Worm (Caenorhabditis elegans) whole organism, L1 larva: ENCODE measurements around the gene T16G12.6.

Source experiments
- Y116A8C.19 ChIP-seq: sonication (generic microtip); optimal IDR thresholded peaks from 2 replicates; lab custom pipeline; 2016; ENCODE audit warnings: missing compliant biosample characterization, missing genetic modification characterization, borderline replicate concordance
- aha-1 ChIP-seq: fragments of 150-350 bp; optimal IDR thresholded peaks from 2 replicates; lab custom pipeline; 2014; ENCODE audit warnings: missing biosample characterization, missing genetic modification characterization
- blmp-1 ChIP-seq: fragments of 150-350 bp; optimal IDR thresholded peaks from 2 replicates; lab custom pipeline; 2014; ENCODE audit warnings: missing biosample characterization, missing genetic modification characterization
- ceh-8 ChIP-seq: fragments of 200-800 bp; sonication (Bioruptor generic); optimal IDR thresholded peaks from 2 replicates; lab custom pipeline; 2018; ENCODE audit warnings: mild to moderate bottlenecking, missing genetic modification characterization, moderate library complexity, missing compliant biosample characterization
- ces-1 ChIP-seq: fragments of 150-350 bp; optimal IDR thresholded peaks from 2 replicates; lab custom pipeline; 2014; ENCODE audit warnings: missing biosample characterization, missing genetic modification reagents, missing genetic modification characterization
- dpl-1 ChIP-seq, 3 experiments: fragments of 150-350 bp in 2 of 3; sonication (generic microtip) in 1 of 3; optimal IDR thresholded peaks; 2 replicates each; lab custom pipeline; 2014 to 2017; ENCODE audit warnings: missing biosample characterization in 3 of 3, missing genetic modification characterization in 3 of 3, missing genetic modification reagents in 3 of 3
- dsc-1 ChIP-seq: sonication (generic microtip); optimal IDR thresholded peaks from 2 replicates; lab custom pipeline; 2016; ENCODE audit warnings: mild to moderate bottlenecking, missing genetic modification characterization, missing compliant biosample characterization
- efl-1 ChIP-seq, 4 experiments: fragments of 150-350 bp; optimal IDR thresholded peaks in 3 of 4; peaks in 1 of 4; 1 replicate in 1 of 4; 2 replicates in 3 of 4; lab custom pipeline; 2014; ENCODE audit warnings: missing biosample characterization in 2 of 4, missing genetic modification characterization in 2 of 4, missing genetic modification reagents in 2 of 4
- efl-3 ChIP-seq: fragments of 200-800 bp; sonication (Bioruptor generic); optimal IDR thresholded peaks from 2 replicates; lab custom pipeline; 2018; ENCODE audit warnings: mild to moderate bottlenecking, missing genetic modification characterization, missing compliant biosample characterization
- egl-27 ChIP-seq, 2 experiments: fragments of 150-350 bp in 1 of 2; sonication (generic microtip); optimal IDR thresholded peaks; 3 replicates each; lab custom pipeline; 2017 to 2018; ENCODE audit warnings: missing biosample characterization in 2 of 2, missing genetic modification characterization in 2 of 2, missing genetic modification reagents in 2 of 2
- elt-2 ChIP-seq: sonication (generic microtip); optimal IDR thresholded peaks from 2 replicates; lab custom pipeline; 2016; ENCODE audit warnings: missing genetic modification characterization, mild to moderate bottlenecking, inconsistent platforms, missing compliant biosample characterization, missing genetic modification reagents
- ets-5 ChIP-seq: fragments of 200-800 bp; sonication (Bioruptor generic); IDR thresholded peaks from 2 replicates; pipeline ENCODE4 v1.3.6; 2022; ENCODE audit warnings: missing genetic modification characterization, missing compliant biosample characterization
- fkh-10 ChIP-seq: sonication (generic microtip); optimal IDR thresholded peaks from 2 replicates; lab custom pipeline; 2017; ENCODE audit warnings: missing biosample characterization, missing genetic modification reagents, missing genetic modification characterization
- fkh-8 ChIP-seq: sonication (generic microtip); optimal IDR thresholded peaks from 2 replicates; lab custom pipeline; 2016; ENCODE audit warnings: mild to moderate bottlenecking, missing genetic modification characterization, missing compliant biosample characterization
- fos-1 ChIP-seq: fragments of 150-350 bp; optimal IDR thresholded peaks from 2 replicates; lab custom pipeline; 2014; ENCODE audit warnings: missing biosample characterization, missing genetic modification characterization
- grh-1 ChIP-seq: fragments of 200-800 bp; sonication (Bioruptor generic); IDR thresholded peaks from 2 replicates; pipeline ENCODE4 v1.3.6; 2022; ENCODE audit warnings: missing genetic modification reagents, missing genetic modification characterization, missing compliant biosample characterization
- hlh-17 ChIP-seq: fragments of 200-800 bp; sonication (Bioruptor generic); optimal IDR thresholded peaks from 2 replicates; lab custom pipeline; 2018; ENCODE audit warnings: missing genetic modification characterization, mild to moderate bottlenecking, missing compliant biosample characterization, moderate library complexity, borderline replicate concordance
- hpl-2 ChIP-seq: fragments of 150-350 bp; optimal IDR thresholded peaks from 2 replicates; lab custom pipeline; 2014; ENCODE audit warnings: missing biosample characterization, missing genetic modification reagents, missing genetic modification characterization
- irx-1 ChIP-seq: sonication (generic microtip); optimal IDR thresholded peaks from 2 replicates; lab custom pipeline; 2016; ENCODE audit warnings: missing genetic modification characterization, missing compliant biosample characterization
- jun-1 ChIP-seq: fragments of 150-350 bp; optimal IDR thresholded peaks from 2 replicates; lab custom pipeline; 2014; ENCODE audit warnings: missing biosample characterization, missing genetic modification reagents, missing genetic modification characterization
- lin-13 ChIP-seq: fragments of 150-350 bp; optimal IDR thresholded peaks from 2 replicates; lab custom pipeline; 2014; ENCODE audit warnings: missing biosample characterization, missing genetic modification reagents, missing genetic modification characterization
- lin-14 ChIP-seq: fragments of 200-800 bp; sonication (Bioruptor generic); optimal IDR thresholded peaks from 2 replicates; lab custom pipeline; 2018; ENCODE audit warnings: mild to moderate bottlenecking, missing genetic modification characterization, moderate library complexity, missing compliant biosample characterization
- lin-15B ChIP-seq: fragments of 150-350 bp; sonication (generic microtip); optimal IDR thresholded peaks from 3 replicates; lab custom pipeline; 2014; ENCODE audit warnings: missing biosample characterization, missing genetic modification characterization
- lin-35 ChIP-seq, 2 experiments: fragments of 150-350 bp; optimal IDR thresholded peaks; 2 replicates each; lab custom pipeline; 2014; ENCODE audit warnings: missing biosample characterization in 2 of 2, missing genetic modification characterization in 2 of 2, missing genetic modification reagents in 2 of 2
- lin-39 ChIP-seq: fragments of 150-350 bp; optimal IDR thresholded peaks from 2 replicates; lab custom pipeline; 2014; ENCODE audit warnings: missing biosample characterization, missing genetic modification reagents, missing genetic modification characterization
- lir-3 ChIP-seq: sonication (generic microtip); optimal IDR thresholded peaks from 2 replicates; lab custom pipeline; 2016; ENCODE audit warnings: mild to moderate bottlenecking, missing genetic modification characterization, moderate library complexity, missing compliant biosample characterization; ENCODE audit not compliant: poor library complexity
- lsy-2 ChIP-seq, 2 experiments: fragments of 150-350 bp; optimal IDR thresholded peaks; 2 replicates each; lab custom pipeline; 2014; ENCODE audit warnings: missing biosample characterization in 2 of 2, missing genetic modification characterization in 2 of 2
- mab-9 ChIP-seq: fragments of 200-800 bp; sonication (Bioruptor generic); IDR thresholded peaks from 2 replicates; pipeline ENCODE4 v1.3.6; 2022; ENCODE audit warnings: missing genetic modification reagents, missing genetic modification characterization, missing compliant biosample characterization
- mep-1 ChIP-seq: fragments of 150-350 bp; optimal IDR thresholded peaks from 2 replicates; lab custom pipeline; 2014; ENCODE audit warnings: missing biosample characterization, missing genetic modification characterization
- nhr-11 ChIP-seq: fragments of 150-350 bp; optimal IDR thresholded peaks from 2 replicates; lab custom pipeline; 2014; ENCODE audit warnings: missing biosample characterization, missing genetic modification characterization
- nhr-19 ChIP-seq: fragments of 200-800 bp; sonication (Bioruptor generic); conservative IDR thresholded peaks from 2 replicates; pipeline ENCODE4 v1.3.6; 2022; ENCODE audit warnings: missing genetic modification characterization, missing compliant biosample characterization
- nhr-20 ChIP-seq: sonication (generic microtip); optimal IDR thresholded peaks from 2 replicates; lab custom pipeline; 2016; ENCODE audit warnings: mild to moderate bottlenecking, missing genetic modification characterization, missing compliant biosample characterization
- nhr-237 ChIP-seq: fragments of 150-350 bp; optimal IDR thresholded peaks from 2 replicates; lab custom pipeline; 2014; ENCODE audit warnings: missing biosample characterization, missing genetic modification characterization
- nhr-47 ChIP-seq: sonication (generic microtip); optimal IDR thresholded peaks from 2 replicates; lab custom pipeline; 2016; ENCODE audit warnings: mild to moderate bottlenecking, missing genetic modification characterization, moderate library complexity, missing compliant biosample characterization
- nhr-84 ChIP-seq: sonication (generic microtip); optimal IDR thresholded peaks from 2 replicates; lab custom pipeline; 2017; ENCODE audit warnings: missing biosample characterization, missing genetic modification characterization
- nhr-85 ChIP-seq: sonication (generic microtip); peaks from one replicate; lab custom pipeline; 2016; ENCODE audit warnings: missing genetic modification characterization, inconsistent platforms, missing compliant biosample characterization
- nhr-90 ChIP-seq: sonication (generic microtip); optimal IDR thresholded peaks from 2 replicates; lab custom pipeline; 2016; ENCODE audit warnings: mild to moderate bottlenecking, missing genetic modification characterization, missing compliant biosample characterization; ENCODE audit not compliant: poor library complexity
- pax-3 ChIP-seq: fragments of 200-800 bp; sonication (Bioruptor generic); optimal IDR thresholded peaks from 2 replicates; lab custom pipeline; 2018; ENCODE audit warnings: mild to moderate bottlenecking, missing genetic modification characterization, moderate library complexity, missing compliant biosample characterization
- pqm-1 ChIP-seq: sonication (generic microtip); optimal IDR thresholded peaks from 3 replicates; lab custom pipeline; 2017; ENCODE audit warnings: missing biosample characterization, missing genetic modification characterization
- rnt-1 ChIP-seq: sonication (generic microtip); optimal IDR thresholded peaks from 2 replicates; lab custom pipeline; 2016; ENCODE audit warnings: mild to moderate bottlenecking, missing genetic modification characterization, moderate library complexity, missing compliant biosample characterization
- skn-1 ChIP-seq: fragments of 150-350 bp; optimal IDR thresholded peaks from 2 replicates; lab custom pipeline; 2014; ENCODE audit warnings: missing biosample characterization, missing genetic modification characterization
- snu-23 ChIP-seq: sonication (generic microtip); optimal IDR thresholded peaks from 2 replicates; lab custom pipeline; 2016; ENCODE audit warnings: missing genetic modification characterization, missing compliant biosample characterization
- sox-4 ChIP-seq: sonication (generic microtip); optimal IDR thresholded peaks from 2 replicates; lab custom pipeline; 2016; ENCODE audit warnings: missing genetic modification characterization, missing compliant biosample characterization
- swsn-7 ChIP-seq: sonication (generic microtip); optimal IDR thresholded peaks from 2 replicates; lab custom pipeline; 2016; ENCODE audit warnings: missing genetic modification characterization, missing compliant biosample characterization
- tbx-2 ChIP-seq: sonication (generic microtip); optimal IDR thresholded peaks from 2 replicates; lab custom pipeline; 2016; ENCODE audit warnings: missing genetic modification characterization, missing compliant biosample characterization
- unc-130 ChIP-seq: fragments of 150-350 bp; optimal IDR thresholded peaks from 2 replicates; lab custom pipeline; 2017; ENCODE audit warnings: missing biosample characterization, missing genetic modification characterization, inconsistent platforms
- unc-62 ChIP-seq: fragments of 150-350 bp; optimal IDR thresholded peaks from 2 replicates; lab custom pipeline; 2014; ENCODE audit warnings: missing biosample characterization, missing genetic modification reagents, missing genetic modification characterization
- vab-15 ChIP-seq: sonication (generic microtip); optimal IDR thresholded peaks from 2 replicates; lab custom pipeline; 2017; ENCODE audit warnings: missing genotype, mild to moderate bottlenecking, missing genetic modification characterization, missing compliant biosample characterization
- xbp-1 ChIP-seq: sonication (generic microtip); optimal IDR thresholded peaks from 2 replicates; lab custom pipeline; 2016; ENCODE audit warnings: missing genetic modification characterization, missing compliant biosample characterization
- zip-4 ChIP-seq: fragments of 200-800 bp; sonication (Bioruptor generic); optimal IDR thresholded peaks from 2 replicates; lab custom pipeline; 2018; ENCODE audit warnings: mild to moderate bottlenecking, missing genetic modification characterization, moderate library complexity, missing compliant biosample characterization
- ztf-4 ChIP-seq: fragments of 150-350 bp; optimal IDR thresholded peaks from 2 replicates; lab custom pipeline; 2014; ENCODE audit warnings: missing biosample characterization, missing genetic modification characterization

Gene T16G12.6

ce11 chrIII:10090685-10091084 is 21.3 kb downstream of the T16G12.6 start, which contains the start of gene gtf-2H2C:
Gene gtf-2H2C (minus strand): TSS chrIII:10090785.
- TF ChIP-seq nhr-85 (tag; lab: Kevin White, UChicago): peak; percentile 4
- no peak for TF ChIP-seq aha-1
- TF ChIP-seq lin-14: no peak

- TF ChIP-seq nhr-19 (GFP tag; lab: Robert Waterston, UW) (no peak), snu-23 (GFP tag; lab: Kevin White, UChicago) (peak; percentile 21), grh-1 (GFP tag; lab: Robert Waterston, UW) (no peak), zip-4 (GFP tag; lab: Kevin White, UChicago) (no peak), nhr-237 (tag; lab: Kevin White, UChicago) (no peak), swsn-7 (tag; lab: Kevin White, UChicago) (no peak), ces-1 (no peak), lin-13 (GFP tag; lab: Kevin White, UChicago) (no peak), irx-1 (tag; lab: Kevin White, UChicago) (no peak), fkh-8 (tag; lab: Kevin White, UChicago) (no peak), jun-1 (tag; lab: Kevin White, UChicago) (no peak), ceh-8 (GFP tag; lab: Kevin White, UChicago) (no peak), lin-39 (tag; lab: Kevin White, UChicago) (no peak), unc-62 (GFP tag; lab: Kevin White, UChicago) (no peak), ztf-4 (no peak), vab-15 (tag; lab: Kevin White, UChicago) (no peak), xbp-1 (tag; lab: Kevin White, UChicago) (no peak), fos-1 (tag; lab: Kevin White, UChicago) (no peak), aha-1 (no peak), efl-1 (optimal IDR thresholded peaks at IDR 0.05; lab: Kevin White, UChicago) (peak; percentile 45 to 93), efl-1 (GFP tag; optimal IDR thresholded peaks at IDR 0.05 in 1 of 2; lab: Kevin White, UChicago) (peak; percentile 90 to 99), nhr-47 (peak; percentile 13), sox-4 (tag; lab: Kevin White, UChicago) (no peak), dsc-1 (tag; lab: Kevin White, UChicago) (peak; percentile 22), Y116A8C.19 (no peak), nhr-20 (no peak), pax-3 (tag; lab: Kevin White, UChicago) (no peak), nhr-11 (tag; lab: Kevin White, UChicago) (no peak), mab-9 (GFP tag; lab: Robert Waterston, UW) (no peak), pqm-1 (tag; lab: Kevin White, UChicago) (no peak), lin-35 (GFP tag; optimal IDR thresholded peaks at IDR 0.05; lab: Kevin White, UChicago) (peak; percentile 88 to 94), mep-1 (tag; lab: Kevin White, UChicago) (no peak), egl-27 (tag; optimal IDR thresholded peaks at IDR 0.05; lab: Kevin White, UChicago) (no peak), hpl-2 (GFP tag; lab: Kevin White, UChicago) (no peak), nhr-90 (tag; lab: Kevin White, UChicago) (no peak), ets-5 (no peak), unc-130 (no peak), tbx-2 (peak; percentile 1), skn-1 (tag; lab: Kevin White, UChicago) (no peak), efl-3 (GFP tag; lab: Kevin White, UChicago) (no peak), nhr-85 (tag; lab: Kevin White, UChicago) (no peak), lsy-2 (tag; optimal IDR thresholded peaks at IDR 0.05; lab: Kevin White, UChicago) (peak in 1 of 2 experiments; percentile 55), dpl-1 (GFP tag; optimal IDR thresholded peaks at IDR 0.05; lab: Kevin White, UChicago) (peak; percentile 84 to 92 (median 88)), nhr-84 (tag; lab: Kevin White, UChicago) (no peak), lin-15B (tag; lab: Kevin White, UChicago) (peak; percentile 0), hlh-17 (GFP tag; lab: Kevin White, UChicago) (no peak), blmp-1 (tag; lab: Kevin White, UChicago) (no peak), fkh-10 (GFP tag; lab: Kevin White, UChicago) (no peak), elt-2 (tag; lab: Kevin White, UChicago) (no peak), lir-3 (tag; lab: Kevin White, UChicago) (no peak), rnt-1 (tag; lab: Kevin White, UChicago) (peak; percentile 51)
Measured at ce11 chrIII:10093093-10093492, 23.7 kb downstream of the T16G12.6 start.
